Worm (Caenorhabditis elegans) whole organism, L4/young adult: Measurements from ENCODE around the gene Y56A3A.31.

ENCODE experiments used
- W03F9.2 ChIP-seq: fragments of 150-350 bp; optimal IDR thresholded peaks from 2 replicates; lab custom pipeline; 2014; ENCODE audit warnings: missing biosample characterization, missing genetic modification characterization
- dao-5 ChIP-seq: sonication (generic microtip); optimal IDR thresholded peaks from 2 replicates; lab custom pipeline; 2016; ENCODE audit warnings: missing genotype, missing genetic modification characterization, moderate library complexity, missing compliant biosample characterization
- him-1 ChIP-seq: sonication (generic microtip); optimal IDR thresholded peaks from 2 replicates; lab custom pipeline; 2016; ENCODE audit warnings: missing genotype, missing genetic modification reagents, missing genetic modification characterization, missing compliant biosample characterization

Y56A3A.31 gene

DNA sequence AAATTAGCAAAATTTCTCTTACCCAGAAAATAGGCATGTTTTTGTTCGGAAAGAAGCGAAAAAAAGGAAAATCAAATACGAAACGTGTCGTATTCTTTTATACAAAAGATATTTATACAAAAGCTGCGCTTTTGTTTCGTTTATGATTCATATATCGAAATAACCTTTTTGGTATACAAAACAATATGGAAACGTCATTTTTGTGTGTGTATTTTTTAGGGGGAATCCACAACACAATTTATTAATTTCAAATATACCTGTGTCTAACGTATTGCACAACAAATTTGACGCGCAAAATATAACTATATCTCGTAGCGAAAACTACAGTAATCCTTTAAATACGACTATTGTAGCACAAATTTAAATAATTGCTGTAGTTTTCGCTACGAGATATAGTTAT, 56.4 kb downstream of the Y56A3A.31 start, which contains the start of gene Y79H2A.2:
Y79H2A.2 (minus strand) TSS at position 101 of the 400 bp plus-strand sequence.
- TF ChIP-seq dao-5 (no peak), W03F9.2 (tag; lab: Kevin White, UChicago) (no peak), him-1 (no peak)

ce11 chrIII:12033259-12033658, 59.0 kb downstream of the Y56A3A.31 start:
- TF ChIP-seq him-1 (no peak), W03F9.2 (tag; lab: Kevin White, UChicago) (no peak), dao-5 (no peak)

ce11 chrIII:12034311-12034710, 60.0 kb downstream of the Y56A3A.31 start:
- TF ChIP-seq dao-5 (no peak), W03F9.2 (tag; lab: Kevin White, UChicago) (no peak), him-1 (no peak)

DNA sequence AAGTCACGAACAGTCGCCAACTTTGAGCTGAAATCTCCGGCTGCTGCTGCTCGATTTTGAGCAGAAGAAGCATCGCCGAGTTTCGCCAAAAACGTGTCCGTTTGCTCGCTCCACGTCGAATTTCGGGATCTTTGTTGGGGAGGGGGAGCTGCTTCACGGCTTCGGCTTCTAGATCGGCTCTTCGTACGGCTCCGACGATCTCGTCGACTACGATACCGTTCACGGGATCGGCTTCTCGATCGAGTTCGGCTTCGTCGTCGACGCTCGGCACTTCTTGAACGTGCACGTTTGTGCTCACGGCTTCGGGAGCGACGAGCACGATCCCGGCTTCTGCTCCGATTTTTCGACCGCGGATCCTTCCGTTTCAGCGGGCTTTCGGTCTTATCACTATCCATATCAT, 62.9 kb downstream of the Y56A3A.31 start:
- TF ChIP-seq him-1 (no peak), W03F9.2 (tag; lab: Kevin White, UChicago) (no peak), dao-5 (no peak)
